Worm (Caenorhabditis elegans): ENCODE data around the gene citk-2.

DNA sequence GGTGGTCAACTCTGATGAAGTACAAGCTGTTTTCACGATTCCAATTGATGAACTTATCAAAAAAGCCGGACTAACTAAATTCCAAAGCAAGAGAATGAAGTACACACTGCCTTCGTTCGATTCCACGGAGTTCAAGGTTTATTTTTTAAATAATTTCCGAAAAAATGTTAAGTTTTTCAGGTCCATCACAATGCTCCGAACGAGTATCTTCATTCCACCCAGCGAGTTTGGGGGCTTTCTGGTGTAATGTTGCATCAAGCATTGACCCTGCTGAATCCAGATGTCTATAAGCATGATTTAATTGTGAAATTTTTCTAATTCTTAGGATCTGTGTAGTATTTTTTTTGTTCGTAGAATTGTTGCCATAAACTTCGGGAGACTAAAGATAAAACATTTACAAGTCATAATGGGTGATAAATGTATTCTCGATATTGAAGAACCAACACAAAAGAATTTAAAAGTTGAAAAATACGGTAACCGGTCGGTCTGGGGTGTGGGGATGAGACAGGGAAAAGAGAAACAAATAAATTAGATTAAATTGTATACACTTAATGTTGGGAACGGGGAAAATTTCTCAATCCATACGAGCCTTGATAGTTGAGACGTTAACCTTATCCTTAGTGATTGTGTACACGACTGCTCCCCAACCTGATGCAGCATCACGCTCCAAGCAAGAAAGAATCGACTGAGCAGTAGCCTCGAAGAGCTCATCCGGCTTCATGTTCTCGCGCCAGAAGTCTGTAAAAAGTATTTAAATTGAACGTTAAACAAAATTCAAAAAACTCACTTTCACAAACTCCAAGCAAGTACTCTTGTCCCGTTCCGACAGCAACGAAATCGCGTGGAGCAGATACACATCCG lies 45.0 kb upstream of the citk-2 start:
- TF ChIP-seq lsy-2 (tag; optimal IDR thresholded peaks at IDR 0.05) = no peak
- no peak for TF ChIP-seq nhr-12 (tag; optimal IDR thresholded peaks at IDR 0.05)
- TF ChIP-seq lin-15B (tag; optimal IDR thresholded peaks at IDR 0.05) = no peak
- TF ChIP-seq fkh-4 (tag; optimal IDR thresholded peaks at IDR 0.05; ENCODE audit: borderline replicate concordance) = no peak
- TF ChIP-seq hpl-2 (GFP tag; optimal IDR thresholded peaks at IDR 0.05) = no peak
- TF ChIP-seq tbx-2 (tag; optimal IDR thresholded peaks at IDR 0.05) = no peak
- no peak for TF ChIP-seq dpl-1 (GFP tag; optimal IDR thresholded peaks at IDR 0.05)
- no peak for TF ChIP-seq ceh-82 (tag; optimal IDR thresholded peaks at IDR 0.05)
